Worm (Caenorhabditis elegans): ENCODE results near the gene irld-8.

The irld-8 gene

ce11 chrIV:8103196-8103595, 12.4 kb upstream of the irld-8 start:
- TF ChIP-seq fkh-10 (GFP tag; optimal IDR thresholded peaks at IDR 0.05) (no peak), nhr-20 (tag; optimal IDR thresholded peaks at IDR 0.05) (peak; percentile 86), blmp-1 (tag; optimal IDR thresholded peaks at IDR 0.05) (peak; percentile 34), tbx-2 (tag; optimal IDR thresholded peaks at IDR 0.05) (peak; percentile 32), lin-14 (GFP tag; optimal IDR thresholded peaks at IDR 0.05) (peak; percentile 26), nhr-71 (tag; optimal IDR thresholded peaks at IDR 0.05) (peak; percentile 43), lin-35 (GFP tag; optimal IDR thresholded peaks at IDR 0.05) (peak in 1 of 2 experiments; percentile 21), egl-27 (tag; optimal IDR thresholded peaks at IDR 0.05) (no peak), elt-3 (tag; optimal IDR thresholded peaks at IDR 0.05) (peak in 5 of 6 experiments; percentile 16 to 83 (median 64)), nhr-90 (tag; optimal IDR thresholded peaks at IDR 0.05; ENCODE audit: poor library complexity) (peak; percentile 12), nhr-85 (tag) (peak; percentile 86), skn-1 (tag; optimal IDR thresholded peaks at IDR 0.05) (no peak), snu-23 (GFP tag; optimal IDR thresholded peaks at IDR 0.05) (peak; percentile 0)

ce11 chrIV:8105083-8105482, 10.5 kb upstream of the irld-8 start:
- TF ChIP-seq dpl-1 (GFP tag; optimal IDR thresholded peaks at IDR 0.05) (no peak), efl-1 (optimal IDR thresholded peaks at IDR 0.05) (no peak), efl-1 (GFP tag; optimal IDR thresholded peaks at IDR 0.05 in 1 of 2) (no peak)

ce11 chrIV:8107502-8107901, 8.1 kb upstream of the irld-8 start, which contains the start of gene rabs-5:
rabs-5 (minus strand) TSS chrIV:8107602.
- no peak for TF ChIP-seq ceh-82 (tag; optimal IDR thresholded peaks at IDR 0.05)
- no peak for TF ChIP-seq hlh-17 (GFP tag; optimal IDR thresholded peaks at IDR 0.05; ENCODE audit: borderline replicate concordance)
- no peak for TF ChIP-seq zip-4 (GFP tag; optimal IDR thresholded peaks at IDR 0.05)
- TF ChIP-seq lir-3 (tag; optimal IDR thresholded peaks at IDR 0.05; ENCODE audit: poor library complexity), result no peak
- TF ChIP-seq lin-13 (GFP tag; optimal IDR thresholded peaks at IDR 0.05), result no peak
- TF ChIP-seq F16B12.6 (tag; optimal IDR thresholded peaks at IDR 0.05), result no peak
- TF ChIP-seq pax-3 (tag; optimal IDR thresholded peaks at IDR 0.05), result no peak
- TF ChIP-seq dsc-1 (tag; optimal IDR thresholded peaks at IDR 0.05), result no peak
- TF ChIP-seq grh-1 (GFP tag; IDR thresholded peaks at IDR 0.05), result no peak
- TF ChIP-seq Y116A8C.19 (tag; optimal IDR thresholded peaks at IDR 0.05; ENCODE audit: borderline replicate concordance), result no peak
- no peak for TF ChIP-seq tlp-1 (tag; optimal IDR thresholded peaks at IDR 0.05)
- no peak for TF ChIP-seq lin-14 (GFP tag; optimal IDR thresholded peaks at IDR 0.05)
- no peak for TF ChIP-seq jun-1 (tag; optimal IDR thresholded peaks at IDR 0.05)
- TF ChIP-seq nhr-28 (tag; optimal IDR thresholded peaks at IDR 0.05), result no peak
- no peak for TF ChIP-seq unc-62 (GFP tag; optimal IDR thresholded peaks at IDR 0.05)
- TF ChIP-seq nhr-12 (tag; optimal IDR thresholded peaks at IDR 0.05), result no peak
- TF ChIP-seq ceh-63 (GFP tag; optimal IDR thresholded peaks at IDR 0.05), result no peak
- TF ChIP-seq nhr-90 (tag; optimal IDR thresholded peaks at IDR 0.05; ENCODE audit: poor library complexity), result no peak
- TF ChIP-seq nhr-19 (GFP tag; conservative IDR thresholded peaks at IDR 0.05), result no peak
- no peak for TF ChIP-seq ceh-90 (tag; optimal IDR thresholded peaks at IDR 0.05)

ce11 chrIV:8112187-8112586, 3.4 kb upstream of the irld-8 start, which contains the start of gene Y42H9AR.4:
Y42H9AR.4 (minus strand) TSS chrIV:8112218.
- TF ChIP-seq lsy-2 (tag; optimal IDR thresholded peaks at IDR 0.05), result peak; percentile 13
- TF ChIP-seq mdl-1 (tag; optimal IDR thresholded peaks at IDR 0.05), result peak in 1 of 2 experiments; percentile 3
- peak; percentile 80 for TF ChIP-seq lin-14 (GFP tag; optimal IDR thresholded peaks at IDR 0.05)
- TF ChIP-seq aly-2 (tag; optimal IDR thresholded peaks at IDR 0.05), result no peak
- peak; percentile 30 for TF ChIP-seq nhr-71 (tag; optimal IDR thresholded peaks at IDR 0.05)
- TF ChIP-seq lin-35 (GFP tag; optimal IDR thresholded peaks at IDR 0.05), result peak in 1 of 2 experiments; percentile 8
- TF ChIP-seq nhr-20 (tag; optimal IDR thresholded peaks at IDR 0.05), result peak; percentile 38
- peak in 1 of 3 experiments; percentile 38 for TF ChIP-seq ceh-82 (tag; optimal IDR thresholded peaks at IDR 0.05)
- TF ChIP-seq pqm-1 (tag; optimal IDR thresholded peaks at IDR 0.05), result no peak
- TF ChIP-seq F16B12.6 (tag; optimal IDR thresholded peaks at IDR 0.05), result peak; percentile 36
- TF ChIP-seq skn-1 (tag; optimal IDR thresholded peaks at IDR 0.05), result peak; percentile 22
- no peak for TF ChIP-seq ceh-88 (GFP tag; IDR thresholded peaks at IDR 0.05)
- peak; percentile 35 for TF ChIP-seq mep-1 (tag; optimal IDR thresholded peaks at IDR 0.05)
- peak in 1 of 2 experiments; percentile 16 for TF ChIP-seq efl-1 (optimal IDR thresholded peaks at IDR 0.05)
- peak in 1 of 2 experiments; percentile 73 for TF ChIP-seq efl-1 (GFP tag; optimal IDR thresholded peaks at IDR 0.05 in 1 of 2)
- TF ChIP-seq nhr-11 (tag; optimal IDR thresholded peaks at IDR 0.05), result peak; percentile 16
- TF ChIP-seq fkh-8 (tag; optimal IDR thresholded peaks at IDR 0.05), result peak; percentile 4
- peak; percentile 57 for TF ChIP-seq snu-23 (GFP tag; optimal IDR thresholded peaks at IDR 0.05)
- no peak for TF ChIP-seq dpl-1 (GFP tag; optimal IDR thresholded peaks at IDR 0.05)
- peak; percentile 43 for TF ChIP-seq rnt-1 (tag; optimal IDR thresholded peaks at IDR 0.05)
- TF ChIP-seq lin-15B (tag; optimal IDR thresholded peaks at IDR 0.05), result no peak
- TF ChIP-seq blmp-1 (tag; optimal IDR thresholded peaks at IDR 0.05), result peak; percentile 56

Measured in whole organism, L1 larva.